Worm (Caenorhabditis elegans) whole organism, young adult: ENCODE data around the gene dhhc-6.

Source experiments
- F10E7.11 ChIP-seq: sonication (generic microtip); optimal IDR thresholded peaks from 2 replicates; lab custom pipeline; 2017; ENCODE audit warnings: mild to moderate bottlenecking, missing genetic modification characterization, moderate library complexity, missing compliant biosample characterization
- F37B4.10 ChIP-seq: fragments of 200-800 bp; sonication (Bioruptor generic); IDR thresholded peaks from 2 replicates; pipeline ENCODE4 v1.3.6; 2022; ENCODE audit warnings: missing genetic modification characterization, missing compliant biosample characterization
- F49E8.2 ChIP-seq: sonication (generic microtip); optimal IDR thresholded peaks from 3 replicates; lab custom pipeline; 2017; ENCODE audit warnings: missing genetic modification characterization, mild to moderate bottlenecking, missing compliant biosample characterization, antibody characterized with exemption, moderate library complexity; ENCODE audit not compliant: insufficient read depth
- F55B11.4 ChIP-seq: sonication (generic microtip); optimal IDR thresholded peaks from 2 replicates; lab custom pipeline; 2016; ENCODE audit warnings: missing compliant biosample characterization, missing genetic modification characterization, borderline replicate concordance; ENCODE audit not compliant: insufficient read depth
- F57A8.1 ChIP-seq: fragments of 200-800 bp; sonication (Bioruptor generic); optimal IDR thresholded peaks from 2 replicates; lab custom pipeline; 2018; ENCODE audit warnings: mild to moderate bottlenecking, missing genetic modification characterization, moderate library complexity, missing compliant biosample characterization
- K12H6.12 ChIP-seq: fragments of 200-800 bp; sonication (Bioruptor generic); optimal IDR thresholded peaks from 2 replicates; lab custom pipeline; 2018; ENCODE audit warnings: mild to moderate bottlenecking, missing genetic modification characterization, missing compliant biosample characterization
- Y53F4B.3 ChIP-seq: fragments of 200-800 bp; sonication (Bioruptor generic); IDR thresholded peaks from 2 replicates; pipeline ENCODE4 v1.3.6; 2022; ENCODE audit warnings: missing genetic modification reagents, missing genetic modification characterization, missing compliant biosample characterization
- Y79H2A.3 ChIP-seq: fragments of 200-800 bp; sonication (Bioruptor generic); conservative IDR thresholded peaks from 2 replicates; pipeline ENCODE4 v1.3.6; 2022; ENCODE audit warnings: missing genetic modification reagents, missing genetic modification characterization, missing compliant biosample characterization
- Y95B8A.8 ChIP-seq: fragments of 200-800 bp; sonication (Bioruptor generic); IDR thresholded peaks from 2 replicates; pipeline ENCODE4 v1.3.6; 2022; ENCODE audit warnings: missing genetic modification reagents, missing genetic modification characterization, missing compliant biosample characterization
- ZK185.1 ChIP-seq: sonication (generic microtip); optimal IDR thresholded peaks from 2 replicates; lab custom pipeline; 2016; ENCODE audit warnings: mild to moderate bottlenecking, missing genetic modification characterization, missing compliant biosample characterization; ENCODE audit not compliant: poor library complexity, severe bottlenecking
- ama-1 ChIP-seq, 3 experiments: fragments of 150-350 bp in 1 of 3; sonication (generic microtip) in 2 of 3; optimal IDR thresholded peaks; 2 replicates each; lab custom pipeline; 2014 to 2018; ENCODE audit warnings: missing biosample characterization in 2 of 3, missing genetic modification characterization in 2 of 3, missing genetic modification reagents in 2 of 3
- aptf-2 ChIP-seq: fragments of 200-800 bp; sonication (Bioruptor generic); conservative IDR thresholded peaks from 2 replicates; pipeline ENCODE4 v1.3.6; 2022; ENCODE audit warnings: missing genetic modification reagents, missing genetic modification characterization, missing compliant biosample characterization
- atf-7 ChIP-seq: sonication (generic microtip); optimal IDR thresholded peaks from 2 replicates; lab custom pipeline; 2017; ENCODE audit warnings: mild to moderate bottlenecking, missing genetic modification characterization, missing compliant biosample characterization
- attf-3 ChIP-seq: fragments of 200-800 bp; sonication (Bioruptor generic); conservative IDR thresholded peaks from 2 replicates; pipeline ENCODE4 v1.3.6; 2022; ENCODE audit warnings: missing genetic modification reagents, missing genetic modification characterization, missing compliant biosample characterization
- attf-6 ChIP-seq: fragments of 200-800 bp; sonication (Bioruptor generic); IDR thresholded peaks from 2 replicates; pipeline ENCODE4 v1.3.6; 2022; ENCODE audit warnings: missing genetic modification reagents, missing genetic modification characterization, missing compliant biosample characterization
- bed-2 ChIP-seq: fragments of 200-800 bp; sonication (Bioruptor generic); IDR thresholded peaks from 2 replicates; pipeline ENCODE4 v1.3.6; 2022; ENCODE audit warnings: missing genetic modification reagents, missing genetic modification characterization, missing compliant biosample characterization
- cebp-2 ChIP-seq: fragments of 200-800 bp; sonication (Bioruptor generic); IDR thresholded peaks from 2 replicates; pipeline ENCODE4 v1.3.6; 2022; ENCODE audit warnings: missing genetic modification characterization, missing compliant biosample characterization
- ceh-100 ChIP-seq: fragments of 200-800 bp; sonication (Bioruptor generic); IDR thresholded peaks from 2 replicates; pipeline ENCODE4 v1.3.6; 2022; ENCODE audit warnings: missing genetic modification reagents, missing genetic modification characterization, missing compliant biosample characterization
- ceh-27 ChIP-seq: fragments of 200-800 bp; sonication (Bioruptor generic); optimal IDR thresholded peaks from 2 replicates; lab custom pipeline; 2018; ENCODE audit warnings: mild to moderate bottlenecking, missing genetic modification characterization, moderate library complexity, missing compliant biosample characterization
- ceh-79 ChIP-seq: sonication (generic microtip); optimal IDR thresholded peaks from 2 replicates; lab custom pipeline; 2017; ENCODE audit warnings: mild to moderate bottlenecking, missing genetic modification characterization, missing compliant biosample characterization
- die-1 ChIP-seq: sonication (generic microtip); optimal IDR thresholded peaks from 2 replicates; lab custom pipeline; 2016; ENCODE audit warnings: missing genotype, mild to moderate bottlenecking, missing genetic modification characterization, missing compliant biosample characterization
- efl-1 ChIP-seq: fragments of 150-350 bp; optimal IDR thresholded peaks from 2 replicates; lab custom pipeline; 2014; ENCODE audit warnings: missing biosample characterization, missing genetic modification reagents, missing genetic modification characterization
- egl-18 ChIP-seq: fragments of 200-800 bp; sonication (Bioruptor generic); IDR thresholded peaks from 2 replicates; pipeline ENCODE4 v1.3.6; 2022; ENCODE audit warnings: missing genetic modification reagents, missing genetic modification characterization, missing compliant biosample characterization
- egrh-3 ChIP-seq: fragments of 200-800 bp; sonication (Bioruptor generic); IDR thresholded peaks from 2 replicates; pipeline ENCODE4 v1.3.6; 2022; ENCODE audit warnings: missing genetic modification reagents, missing genetic modification characterization, missing compliant biosample characterization
- gei-17 ChIP-seq: fragments of 200-800 bp; sonication (Bioruptor generic); optimal IDR thresholded peaks from 2 replicates; lab custom pipeline; 2018; ENCODE audit warnings: mild to moderate bottlenecking, missing genetic modification characterization, missing compliant biosample characterization
- hmg-1.2 ChIP-seq: fragments of 200-800 bp; sonication (Bioruptor generic); IDR thresholded peaks from 2 replicates; pipeline ENCODE4 v1.3.6; 2022; ENCODE audit warnings: missing genetic modification reagents, missing genetic modification characterization, missing compliant biosample characterization
- hrde-1 ChIP-seq: sonication (generic microtip); optimal IDR thresholded peaks from 2 replicates; lab custom pipeline; 2016; ENCODE audit warnings: missing genetic modification characterization, mild to moderate bottlenecking, missing compliant biosample characterization, moderate library complexity, missing genotype, missing genetic modification reagents, borderline replicate concordance
- lin-35 ChIP-seq, 3 experiments: fragments of 150-350 bp in 2 of 3; sonication (generic microtip) in 1 of 3; optimal IDR thresholded peaks; 2 replicates each; lab custom pipeline; 2014 to 2018; ENCODE audit warnings: missing biosample characterization in 3 of 3, missing genetic modification characterization in 3 of 3, missing genetic modification reagents in 3 of 3
- lir-1 ChIP-seq: fragments of 200-800 bp; sonication (Bioruptor generic); conservative IDR thresholded peaks from 2 replicates; pipeline ENCODE4 v1.3.6; 2022; ENCODE audit warnings: missing genetic modification reagents, missing genetic modification characterization, missing compliant biosample characterization
- madf-6 ChIP-seq: fragments of 200-800 bp; sonication (Bioruptor generic); IDR thresholded peaks from 2 replicates; pipeline ENCODE4 v1.3.6; 2022; ENCODE audit warnings: missing genetic modification reagents, missing genetic modification characterization, missing compliant biosample characterization
- mel-28 ChIP-seq: sonication (generic microtip); optimal IDR thresholded peaks from 2 replicates; lab custom pipeline; 2016; ENCODE audit warnings: borderline replicate concordance, mild to moderate bottlenecking, missing genetic modification characterization, missing compliant biosample characterization
- mes-4 ChIP-seq: sonication (generic microtip); optimal IDR thresholded peaks from 2 replicates; lab custom pipeline; 2016; ENCODE audit warnings: missing genotype, missing genetic modification characterization, missing compliant biosample characterization
- mxl-1 ChIP-seq: sonication (generic microtip); optimal IDR thresholded peaks from 2 replicates; lab custom pipeline; 2016; ENCODE audit warnings: missing genetic modification characterization, missing compliant biosample characterization
- nfya-1 ChIP-seq: sonication (generic microtip); optimal IDR thresholded peaks from 2 replicates; lab custom pipeline; 2017; ENCODE audit warnings: antibody characterized with exemption, missing compliant biosample characterization, missing genetic modification characterization, borderline replicate concordance; ENCODE audit not compliant: insufficient read depth
- nhr-80 ChIP-seq: sonication (generic microtip); optimal IDR thresholded peaks from 2 replicates; lab custom pipeline; 2016; ENCODE audit warnings: missing genetic modification characterization, missing compliant biosample characterization
- nhr-90 ChIP-seq: sonication (generic microtip); optimal IDR thresholded peaks from 2 replicates; lab custom pipeline; 2016; ENCODE audit warnings: missing genotype, mild to moderate bottlenecking, missing genetic modification characterization, missing compliant biosample characterization
- repo-1 ChIP-seq: sonication (generic microtip); optimal IDR thresholded peaks from 2 replicates; lab custom pipeline; 2017; ENCODE audit warnings: mild to moderate bottlenecking, missing genetic modification characterization, missing compliant biosample characterization
- rpc-1 ChIP-seq, 2 experiments: fragments of 150-350 bp in 1 of 2; sonication (generic microtip) in 1 of 2; optimal IDR thresholded peaks; 2 replicates each; lab custom pipeline; 2014 to 2018; ENCODE audit warnings: missing biosample characterization in 1 of 2, missing genetic modification characterization in 1 of 2, missing genetic modification reagents in 1 of 2, missing genotype in 1 of 2
- sdz-38 ChIP-seq: sonication (generic microtip); optimal IDR thresholded peaks from 2 replicates; lab custom pipeline; 2016; ENCODE audit warnings: missing genotype, missing genetic modification characterization, missing compliant biosample characterization
- snpc-3.4 ChIP-seq: sonication (generic microtip); optimal IDR thresholded peaks from 2 replicates; lab custom pipeline; 2017; ENCODE audit warnings: missing genetic modification characterization, mild to moderate bottlenecking, missing compliant biosample characterization, antibody characterized with exemption, moderate library complexity, missing genotype, missing genetic modification reagents
- snpc-4 ChIP-seq, 5 experiments: fragments of 150-350 bp in 1 of 5; sonication (generic microtip) in 4 of 5; optimal IDR thresholded peaks; 2 replicates each; lab custom pipeline; 2014 to 2018; ENCODE audit warnings: missing genetic modification characterization in 5 of 5, missing biosample characterization in 3 of 5, antibody characterized with exemption in 2 of 5, mild to moderate bottlenecking in 2 of 5, missing compliant biosample characterization in 2 of 5, missing genotype in 2 of 5, moderate library complexity in 2 of 5, missing genetic modification reagents in 1 of 5
- unc-130 ChIP-seq: sonication (generic microtip); optimal IDR thresholded peaks from 2 replicates; lab custom pipeline; 2016; ENCODE audit warnings: missing genetic modification reagents, missing genetic modification characterization, missing compliant biosample characterization
- ztf-25 ChIP-seq: fragments of 200-800 bp; sonication (Bioruptor generic); IDR thresholded peaks from 2 replicates; pipeline ENCODE4 v1.3.6; 2022; ENCODE audit warnings: missing genetic modification reagents, missing genetic modification characterization, missing compliant biosample characterization
- ztf-3 ChIP-seq: fragments of 200-800 bp; sonication (Bioruptor generic); optimal IDR thresholded peaks from 2 replicates; lab custom pipeline; 2018; ENCODE audit warnings: mild to moderate bottlenecking, missing genetic modification characterization, missing compliant biosample characterization

The dhhc-6 gene

ce11 chrIV:12085120-12085519 is 39.6 kb upstream of the dhhc-6 start, which contains the start of gene rbm-34:
TSS of gene rbm-34 (plus strand) at chrIV:12085420.
- TF ChIP-seq F55B11.4 (tag; lab: Kevin White, UChicago) = no peak
- TF ChIP-seq lin-35 (GFP tag; optimal IDR thresholded peaks at IDR 0.05; lab: Kevin White, UChicago) = no peak
- no peak for TF ChIP-seq ceh-27 (GFP tag; lab: Kevin White, UChicago)
- no peak for TF ChIP-seq rpc-1 (optimal IDR thresholded peaks at IDR 0.05; lab: Kevin White, UChicago)
- TF ChIP-seq rpc-1 (tag; optimal IDR thresholded peaks at IDR 0.05; lab: Kevin White, UChicago) = no peak
- TF ChIP-seq ceh-79 (tag; lab: Kevin White, UChicago) = no peak
- TF ChIP-seq hmg-1.2 = no peak
- TF ChIP-seq egl-18 (GFP tag; lab: Robert Waterston, UW) = no peak
- no peak for TF ChIP-seq nhr-80 (tag; lab: Kevin White, UChicago)
- no peak for TF ChIP-seq mes-4 (tag; lab: Kevin White, UChicago)
- TF ChIP-seq ZK185.1 (tag; lab: Kevin White, UChicago) = no peak
- no peak for TF ChIP-seq ztf-25
- TF ChIP-seq madf-6 = no peak
- TF ChIP-seq, all 124 proteins: peak for 0

DNA sequence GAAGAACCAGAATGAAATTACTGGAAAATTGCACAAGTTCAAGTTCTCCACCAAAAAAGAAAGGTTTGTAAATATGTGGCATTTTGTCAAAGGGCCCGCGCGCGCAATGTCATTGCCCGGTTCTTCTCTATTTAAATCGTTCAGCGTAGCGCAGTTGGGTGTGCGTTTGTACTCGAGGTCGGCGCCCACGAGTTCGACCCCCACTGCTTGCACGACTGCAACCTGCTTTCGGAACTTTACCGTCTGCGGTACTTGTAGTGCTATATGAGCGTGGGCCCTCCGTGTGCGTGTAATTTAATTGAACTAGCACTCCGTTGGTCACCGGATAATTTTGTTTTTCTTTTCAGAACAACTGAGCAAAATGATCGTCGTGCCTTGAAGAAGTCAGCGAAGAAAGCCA is 38.3 kb upstream of the dhhc-6 start:
- peak; percentile 66 for TF ChIP-seq K12H6.12 (tag; lab: Kevin White, UChicago)
- TF ChIP-seq attf-3 (GFP tag; lab: Robert Waterston, UW) = peak; percentile 64
- peak; percentile 9 for TF ChIP-seq gei-17 (GFP tag; lab: Kevin White, UChicago)
- peak; percentile 66 for TF ChIP-seq unc-130 (GFP tag; lab: Kevin White, UChicago)
- peak; percentile 96 for TF ChIP-seq die-1 (tag; lab: Kevin White, UChicago)
- TF ChIP-seq nhr-90 = peak; percentile 94
- TF ChIP-seq F37B4.10 (GFP tag; lab: Robert Waterston, UW) = no peak
- TF ChIP-seq hrde-1 (tag; lab: Kevin White, UChicago) = peak; percentile 71
- TF ChIP-seq rpc-1 (optimal IDR thresholded peaks at IDR 0.05; lab: Kevin White, UChicago) = peak; percentile 80
- peak; percentile 91 for TF ChIP-seq rpc-1 (tag; optimal IDR thresholded peaks at IDR 0.05; lab: Kevin White, UChicago)
- TF ChIP-seq attf-6 = peak; percentile 73; the same call in 1 of the 2 replicates
- peak; percentile 71; the same call in 1 of the 2 replicates for TF ChIP-seq aptf-2 (GFP tag; lab: Robert Waterston, UW)
- peak; percentile 40; the same call in 1 of the 2 replicates for TF ChIP-seq ceh-100 (GFP tag; lab: Robert Waterston, UW)
- no peak for TF ChIP-seq nfya-1
- TF ChIP-seq mxl-1 (tag; lab: Kevin White, UChicago) = peak; percentile 88
- TF ChIP-seq mel-28 = no peak
- TF ChIP-seq F57A8.1 (GFP tag; lab: Kevin White, UChicago) = peak; percentile 45
- TF ChIP-seq atf-7 (tag; lab: Kevin White, UChicago) = peak; percentile 38
- TF ChIP-seq F49E8.2 (tag; lab: Kevin White, UChicago) = peak; percentile 91
- peak; percentile 76; the same call in 1 of the 2 replicates for TF ChIP-seq Y95B8A.8 (GFP tag; lab: Robert Waterston, UW)
- TF ChIP-seq ceh-27 (GFP tag; lab: Kevin White, UChicago) = peak; percentile 86
- peak; percentile 79 for TF ChIP-seq bed-2 (GFP tag; lab: Robert Waterston, UW)
- no peak for TF ChIP-seq repo-1 (tag; lab: Kevin White, UChicago)
- TF ChIP-seq madf-6 = peak; percentile 74
- TF ChIP-seq ztf-3 (GFP tag; lab: Kevin White, UChicago) = no peak
- peak; percentile 59; the same call in 1 of the 2 replicates for TF ChIP-seq egrh-3 (GFP tag; lab: Robert Waterston, UW)
- TF ChIP-seq sdz-38 = no peak
- TF ChIP-seq efl-1 (GFP tag; lab: Kevin White, UChicago) = peak; percentile 41
- TF ChIP-seq ama-1 (optimal IDR thresholded peaks at IDR 0.05; lab: Kevin White, UChicago) = no peak
- peak in 1 of 2 experiments; percentile 75 for TF ChIP-seq ama-1 (GFP tag; optimal IDR thresholded peaks at IDR 0.05; lab: Kevin White, UChicago)
- peak; percentile 48 for TF ChIP-seq F10E7.11 (tag; lab: Kevin White, UChicago)
- peak; percentile 61 for TF ChIP-seq lir-1 (GFP tag; lab: Robert Waterston, UW)
- TF ChIP-seq snpc-4 (GFP tag; optimal IDR thresholded peaks at IDR 0.05; lab: Kevin White, UChicago) = peak; percentile 77
- TF ChIP-seq snpc-4 (tag; optimal IDR thresholded peaks at IDR 0.05; lab: Kevin White, UChicago) = peak; percentile 60 to 81 (median 75)
- no peak for TF ChIP-seq Y79H2A.3
- peak; percentile 67 for TF ChIP-seq snpc-3.4 (tag; lab: Kevin White, UChicago)
- peak; percentile 100 for TF ChIP-seq cebp-2 (GFP tag; lab: Robert Waterston, UW)
- TF ChIP-seq Y53F4B.3 (GFP tag; lab: Robert Waterston, UW) = peak; percentile 77; the same call in 1 of the 2 replicates
